Fruit fly (Drosophila melanogaster): ENCODE measurements around the gene Cftr.

Cftr gene

DNA sequence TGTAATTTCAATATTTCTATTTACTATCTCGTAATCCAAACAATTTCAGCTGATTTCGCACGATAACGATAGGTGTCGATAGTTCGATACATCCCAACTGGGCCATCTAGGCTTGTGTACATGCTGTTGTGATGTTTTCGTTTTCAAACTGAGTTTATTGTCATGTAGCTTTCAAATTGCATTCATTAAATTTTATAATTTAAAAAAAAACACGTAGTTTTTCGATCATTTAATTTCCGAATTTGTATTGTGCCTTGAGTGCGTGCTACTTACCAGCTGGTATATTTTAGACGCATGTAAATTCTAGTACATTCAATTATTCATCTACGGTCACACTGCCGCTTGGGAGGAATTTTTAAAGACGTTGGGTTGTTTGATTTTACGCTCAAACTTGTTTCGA lies 13.4 kb downstream of the Cftr start, which contains the start of the genes CG13623 and ana1 (continued):
- TF ChIP-seq al (GFP tag; IDR thresholded peaks at IDR 0.05) (no peak), Sox102F (GFP tag; optimal IDR thresholded peaks at IDR 0.05) (no peak), CG34376 (GFP tag; optimal IDR thresholded peaks at IDR 0.05) (no peak), CG2678 (tag; optimal IDR thresholded peaks at IDR 0.05) (no peak), unc-4 (GFP tag; IDR thresholded peaks at IDR 0.05; ENCODE audit: partially characterized antibody) (peak; percentile 69), tgo (GFP tag; IDR thresholded peaks at IDR 0.05) (no peak), her (GFP tag; optimal IDR thresholded peaks at IDR 0.05) (no peak), hb (GFP tag; IDR thresholded peaks at IDR 0.05; ENCODE audit: partially characterized antibody) (0 out of 3 replicates have a peak, but pooled peaks have one; percentile 57), bab2 (GFP tag; optimal IDR thresholded peaks at IDR 0.05) (no peak), Fer1 (GFP tag; optimal IDR thresholded peaks at IDR 0.05) (no peak), caup (GFP tag; optimal IDR thresholded peaks at IDR 0.05; ENCODE audit: severe bottlenecking) (no peak), seq (GFP tag; IDR thresholded peaks at IDR 0.05) (no peak), cad (GFP tag; optimal IDR thresholded peaks at IDR 0.05) (no peak), CG18011 (GFP tag; optimal IDR thresholded peaks at IDR 0.05) (no peak), wdn (GFP tag; IDR thresholded peaks at IDR 0.05) (no peak), Bgb (GFP tag; IDR thresholded peaks at IDR 0.05; ENCODE audit: partially characterized antibody) (no peak), gsb (GFP tag; IDR thresholded peaks at IDR 0.05) (no peak), vvl (GFP tag; IDR thresholded peaks at IDR 0.05) (no peak), B-H1 (GFP tag; IDR thresholded peaks at IDR 0.05) (no peak), sisA (GFP tag; IDR thresholded peaks at IDR 0.05) (no peak), da (GFP tag; optimal IDR thresholded peaks at IDR 0.05) (no peak), CG8290 (GFP tag; optimal IDR thresholded peaks at IDR 0.05) (no peak), CG8290 (tag; optimal IDR thresholded peaks at IDR 0.05) (no peak), CG4328 (GFP tag; optimal IDR thresholded peaks at IDR 0.05) (no peak), vnd (GFP tag; IDR thresholded peaks at IDR 0.05; ENCODE audit: partially characterized antibody) (0 out of 3 replicates have a peak, but pooled peaks have one; percentile 37), en (GFP tag; optimal IDR thresholded peaks at IDR 0.05) (no peak), CG13287 (GFP tag; IDR thresholded peaks at IDR 0.05; ENCODE audit: partially characterized antibody) (peak; percentile 77), slbo (GFP tag; IDR thresholded peaks at IDR 0.05) (no peak), YL-1 (GFP tag; optimal IDR thresholded peaks at IDR 0.05) (peak; percentile 80), CG15601 (tag; optimal IDR thresholded peaks at IDR 0.05) (no peak), NfI (GFP tag; optimal IDR thresholded peaks at IDR 0.05) (no peak), Dek (tag; optimal IDR thresholded peaks at IDR 0.05) (no peak), knrl (GFP tag; IDR thresholded peaks at IDR 0.05; ENCODE audit: partially characterized antibody) (peak; percentile 53; the same call in 2 of the 3 replicates), CG3995 (GFP tag; optimal IDR thresholded peaks at IDR 0.05) (no peak), D19A (tag; optimal IDR thresholded peaks at IDR 0.05) (no peak), dmrt99B (tag; optimal IDR thresholded peaks at IDR 0.05) (no peak), Xbp1 (GFP tag; optimal IDR thresholded peaks at IDR 0.05) (no peak), CG31224 (GFP tag; IDR thresholded peaks at IDR 0.05) (no peak), CG12391 (tag; optimal IDR thresholded peaks at IDR 0.05) (no peak), danr (GFP tag; IDR thresholded peaks at IDR 0.05) (no peak), btn (GFP tag; optimal IDR thresholded peaks at IDR 0.05) (no peak), cas (GFP tag; IDR thresholded peaks at IDR 0.05) (no peak), CG8089 (GFP tag; optimal IDR thresholded peaks at IDR 0.05) (no peak), dpn (GFP tag; optimal IDR thresholded peaks at IDR 0.05) (no peak), chinmo (GFP tag; IDR thresholded peaks at IDR 0.05; ENCODE audit: partially characterized antibody) (no peak), ara (GFP tag; IDR thresholded peaks at IDR 0.05) (no peak), CG8924 (tag; optimal IDR thresholded peaks at IDR 0.05) (no peak), CG13123 (GFP tag; optimal IDR thresholded peaks at IDR 0.05) (no peak), ind (GFP tag; optimal IDR thresholded peaks at IDR 0.05) (no peak), BEAF-32 (GFP tag; optimal IDR thresholded peaks at IDR 0.05) (peak; percentile 72), eve (GFP tag; optimal IDR thresholded peaks at IDR 0.05) (no peak), Meics (GFP tag; optimal IDR thresholded peaks at IDR 0.05) (no peak)
